Fruit fly (Drosophila melanogaster) whole organism, embryonic: Measurements from ENCODE around the gene mthl14.

Experiments
- Atf-2 ChIP-seq: fragments of 200-800 bp; sonication (Bioruptor generic); optimal IDR thresholded peaks from 2 replicates; lab custom pipeline; 2016; ENCODE audit warnings: missing biosample characterization, missing genetic modification characterization
- C15 ChIP-seq: fragments of 200-800 bp; sonication (Bioruptor generic); IDR thresholded peaks from 3 replicates; pipeline ENCODE4 v1.3.6; 2022; ENCODE audit warnings: missing biosample characterization, missing genetic modification characterization
- CG10267 ChIP-seq: fragments of 200-800 bp; sonication (Bioruptor generic); optimal IDR thresholded peaks from 2 replicates; lab custom pipeline; 2018; ENCODE audit warnings: missing biosample characterization, mild to moderate bottlenecking, missing genetic modification characterization, moderate library complexity
- CG10543 ChIP-seq: fragments of 200-800 bp; sonication (Bioruptor generic); optimal IDR thresholded peaks from 3 replicates; lab custom pipeline; 2017; ENCODE audit warnings: missing biosample characterization, mild to moderate bottlenecking, missing genetic modification characterization, moderate library complexity
- CG11723 ChIP-seq: fragments of 200-800 bp; sonication (Bioruptor generic); optimal IDR thresholded peaks from 2 replicates; lab custom pipeline; 2017; ENCODE audit warnings: missing biosample characterization, mild to moderate bottlenecking, missing genetic modification characterization
- CG13287 ChIP-seq: fragments of 200-800 bp; sonication (Bioruptor generic); IDR thresholded peaks from 2 replicates; pipeline ENCODE4 v1.3.6; 2022; ENCODE audit warnings: missing biosample characterization, missing genetic modification characterization; ENCODE audit not compliant: partially characterized antibody
- CG16813 ChIP-seq: fragments of 200-800 bp; sonication (Bioruptor generic); IDR thresholded peaks from 3 replicates; pipeline ENCODE4 v1.3.6; 2022; ENCODE audit warnings: missing biosample characterization, missing genetic modification characterization; ENCODE audit not compliant: partially characterized antibody
- CG31224 ChIP-seq: fragments of 200-800 bp; sonication (Bioruptor generic); IDR thresholded peaks from 2 replicates; pipeline ENCODE4 v1.3.6; 2022; ENCODE audit warnings: missing biosample characterization, missing genetic modification characterization
- CG42726 ChIP-seq: fragments of 200-800 bp; sonication (Bioruptor generic); IDR thresholded peaks from 2 replicates; pipeline ENCODE4 v1.3.6; 2022; ENCODE audit warnings: missing biosample characterization, missing genetic modification characterization; ENCODE audit not compliant: partially characterized antibody
- CG4328 ChIP-seq: fragments of 200-800 bp; sonication (Bioruptor generic); optimal IDR thresholded peaks from 3 replicates; lab custom pipeline; 2017; ENCODE audit warnings: missing biosample characterization, missing genetic modification reagents, missing genetic modification characterization
- Deaf1 ChIP-seq: fragments of 200-800 bp; optimal IDR thresholded peaks from 3 replicates; lab custom pipeline; 2019; ENCODE audit warnings: missing biosample characterization, mild to moderate bottlenecking, missing genetic modification characterization, moderate library complexity
- Doc2 ChIP-seq: fragments of 200-800 bp; sonication (Bioruptor generic); IDR thresholded peaks from 2 replicates; pipeline ENCODE4 v1.3.6; 2022; ENCODE audit warnings: missing biosample characterization, missing genetic modification characterization
- Eip74EF ChIP-seq, 2 experiments: fragments of 200-800 bp in 1 of 2; fragments of >200 bp in 1 of 2; sonication (Bioruptor generic) in 1 of 2; optimal IDR thresholded peaks; 2 replicates each; lab custom pipeline; 2017 to 2019; ENCODE audit warnings: missing biosample characterization in 2 of 2, missing genetic modification characterization in 2 of 2, mild to moderate bottlenecking in 1 of 2, moderate library complexity in 1 of 2
- Fer3 ChIP-seq: fragments of 200-800 bp; sonication (Bioruptor generic); optimal IDR thresholded peaks from 2 replicates; lab custom pipeline; 2018; ENCODE audit warnings: missing biosample characterization, mild to moderate bottlenecking, missing genetic modification characterization, moderate library complexity
- HHEX ChIP-seq: fragments of 200-800 bp; sonication (Bioruptor generic); optimal IDR thresholded peaks from 3 replicates; lab custom pipeline; 2017; ENCODE audit warnings: missing biosample characterization, mild to moderate bottlenecking, missing genetic modification characterization, missing genetic modification reagents
- HLH4C ChIP-seq: fragments of 200-800 bp; sonication (Bioruptor generic); IDR thresholded peaks from 3 replicates; pipeline ENCODE4 v1.3.6; 2022; ENCODE audit warnings: missing biosample characterization, missing genetic modification characterization; ENCODE audit not compliant: partially characterized antibody
- HmgZ ChIP-seq: fragments of 200-800 bp; sonication (Bioruptor generic); optimal IDR thresholded peaks from 2 replicates; lab custom pipeline; 2018; ENCODE audit warnings: missing biosample characterization, mild to moderate bottlenecking, missing genetic modification characterization
- Hr3 ChIP-seq: fragments of 200-800 bp; sonication (Bioruptor generic); optimal IDR thresholded peaks from 3 replicates; lab custom pipeline; 2016; ENCODE audit warnings: missing biosample characterization, missing genetic modification characterization
- Lhr ChIP-seq: fragments of 200-800 bp; sonication (Bioruptor generic); optimal IDR thresholded peaks from 3 replicates; lab custom pipeline; 2017; ENCODE audit warnings: mild to moderate bottlenecking, missing biosample characterization, missing genetic modification reagents, missing genetic modification characterization
- MBD-R2 ChIP-seq: fragments of 200-800 bp; sonication (Bioruptor generic); IDR thresholded peaks from 2 replicates; pipeline ENCODE4 v1.3.6; 2022; ENCODE audit warnings: missing biosample characterization, missing genetic modification characterization
- Myb ChIP-seq: fragments of 200-800 bp; sonication (Bioruptor generic); optimal IDR thresholded peaks from 2 replicates; lab custom pipeline; 2016; ENCODE audit warnings: missing biosample characterization, missing genetic modification characterization
- NFAT ChIP-seq: fragments of 200-800 bp; sonication (Bioruptor generic); IDR thresholded peaks from 2 replicates; pipeline ENCODE4 v1.3.6; 2022; ENCODE audit warnings: missing biosample characterization, missing genetic modification characterization
- Nf-YB ChIP-seq: fragments of 200-800 bp; sonication (Bioruptor generic); optimal IDR thresholded peaks from 3 replicates; lab custom pipeline; 2019; ENCODE audit warnings: missing biosample characterization, mild to moderate bottlenecking, missing genetic modification characterization, moderate library complexity
- NfI ChIP-seq: fragments of 200-800 bp; sonication (Bioruptor generic); optimal IDR thresholded peaks from 3 replicates; lab custom pipeline; 2018; ENCODE audit warnings: missing biosample characterization, mild to moderate bottlenecking, missing genetic modification characterization, moderate library complexity
- Oli ChIP-seq: fragments of 200-800 bp; sonication (Bioruptor generic); optimal IDR thresholded peaks from 2 replicates; lab custom pipeline; 2018; ENCODE audit warnings: missing biosample characterization, mild to moderate bottlenecking, missing genetic modification characterization, moderate library complexity
- Poxn ChIP-seq: fragments of 200-800 bp; sonication (Bioruptor generic); IDR thresholded peaks from 2 replicates; pipeline ENCODE4 v1.3.6; 2022; ENCODE audit warnings: missing biosample characterization, missing genetic modification characterization
- Sry-β ChIP-seq: fragments of 200-800 bp; sonication (Bioruptor generic); optimal IDR thresholded peaks from 2 replicates; lab custom pipeline; 2018; ENCODE audit warnings: missing biosample characterization, mild to moderate bottlenecking, missing genetic modification characterization, moderate library complexity
- amos ChIP-seq: fragments of 200-800 bp; sonication (Bioruptor generic); IDR thresholded peaks from 2 replicates; pipeline ENCODE4 v1.3.6; 2022; ENCODE audit warnings: missing biosample characterization, missing genetic modification characterization; ENCODE audit not compliant: partially characterized antibody
- ap ChIP-seq: fragments of 200-800 bp; sonication (Bioruptor generic); IDR thresholded peaks from 2 replicates; pipeline ENCODE4 v1.3.6; 2022; ENCODE audit warnings: missing biosample characterization, missing genetic modification characterization
- ase ChIP-seq: fragments of 200-800 bp; sonication (Bioruptor generic); IDR thresholded peaks from 3 replicates; pipeline ENCODE4 v1.3.6; 2022; ENCODE audit warnings: missing biosample characterization, missing genetic modification characterization
- bbx ChIP-seq: fragments of 200-800 bp; sonication (Bioruptor generic); IDR thresholded peaks from 2 replicates; pipeline ENCODE4 v1.3.6; 2022; ENCODE audit warnings: missing biosample characterization, missing genetic modification characterization; ENCODE audit not compliant: partially characterized antibody
- cad ChIP-seq: fragments of >200 bp; optimal IDR thresholded peaks from 2 replicates; lab custom pipeline; 2017; ENCODE audit warnings: missing biosample characterization, missing genetic modification characterization
- corto ChIP-seq: fragments of 200-800 bp; sonication (Bioruptor generic); optimal IDR thresholded peaks from 2 replicates; lab custom pipeline; 2016; ENCODE audit warnings: missing biosample characterization, mild to moderate bottlenecking, missing genetic modification characterization, moderate library complexity
- croc ChIP-seq: fragments of 200-800 bp; sonication (Bioruptor generic); conservative IDR thresholded peaks from 3 replicates; pipeline ENCODE4 v1.3.6; 2022; ENCODE audit warnings: missing biosample characterization, missing genetic modification characterization
- dimm ChIP-seq: fragments of 200-800 bp; sonication (Bioruptor generic); IDR thresholded peaks from 2 replicates; pipeline ENCODE4 v1.3.6; 2022; ENCODE audit warnings: missing biosample characterization, missing genetic modification characterization
- ems ChIP-seq: fragments of 200-800 bp; sonication (Bioruptor generic); optimal IDR thresholded peaks from 3 replicates; lab custom pipeline; 2016; ENCODE audit warnings: missing biosample characterization, missing genetic modification characterization
- fd102C ChIP-seq: fragments of 200-800 bp; sonication (Bioruptor generic); optimal IDR thresholded peaks from 2 replicates; lab custom pipeline; 2018; ENCODE audit warnings: missing biosample characterization, mild to moderate bottlenecking, missing genetic modification characterization, moderate library complexity
- fru ChIP-seq: fragments of >200 bp; optimal IDR thresholded peaks from 2 replicates; lab custom pipeline; 2017
- ftz-f1 ChIP-seq: fragments of 200-800 bp; sonication (Bioruptor generic); optimal IDR thresholded peaks from 2 replicates; lab custom pipeline; 2016; ENCODE audit warnings: missing biosample characterization, missing genetic modification characterization
- fu2 ChIP-seq: fragments of 200-800 bp; sonication (Bioruptor generic); optimal IDR thresholded peaks from 2 replicates; lab custom pipeline; 2016; ENCODE audit warnings: missing biosample characterization, missing genetic modification characterization
- jigr1 ChIP-seq: fragments of 200-800 bp; sonication (Bioruptor generic); IDR thresholded peaks from 3 replicates; pipeline ENCODE4 v1.3.6; 2022; ENCODE audit warnings: missing biosample characterization, missing genetic modification characterization
- nerfin-2 ChIP-seq: fragments of 200-800 bp; sonication (Bioruptor generic); IDR thresholded peaks from 2 replicates; pipeline ENCODE4 v1.3.6; 2022; ENCODE audit warnings: missing biosample characterization, missing genetic modification characterization; ENCODE audit not compliant: partially characterized antibody
- nom ChIP-seq: fragments of 200-800 bp; sonication (Bioruptor generic); optimal IDR thresholded peaks from 2 replicates; lab custom pipeline; 2017; ENCODE audit warnings: missing biosample characterization, missing genetic modification characterization, mild to moderate bottlenecking, moderate library complexity, missing genetic modification reagents
- psq ChIP-seq: fragments of 200-800 bp; sonication (Bioruptor generic); optimal IDR thresholded peaks from 2 replicates; lab custom pipeline; 2017; ENCODE audit warnings: missing biosample characterization, missing genetic modification characterization
- row ChIP-seq: fragments of 200-800 bp; sonication (Bioruptor generic); IDR thresholded peaks from 3 replicates; pipeline ENCODE4 v1.3.6; 2022; ENCODE audit warnings: missing biosample characterization, missing genetic modification characterization
- slbo ChIP-seq: fragments of 200-800 bp; sonication (Bioruptor generic); IDR thresholded peaks from 2 replicates; pipeline ENCODE4 v1.3.6; 2022; ENCODE audit warnings: missing biosample characterization, missing genetic modification characterization
- sr ChIP-seq: fragments of 200-800 bp; sonication (Bioruptor generic); IDR thresholded peaks from 3 replicates; pipeline ENCODE4 v1.3.6; 2022; ENCODE audit warnings: missing biosample characterization, missing genetic modification characterization
- sug ChIP-seq: fragments of 200-800 bp; optimal IDR thresholded peaks from 2 replicates; lab custom pipeline; 2019; ENCODE audit warnings: missing biosample characterization, mild to moderate bottlenecking, missing genetic modification characterization, moderate library complexity
- trh ChIP-seq: fragments of 200-800 bp; sonication (Bioruptor generic); optimal IDR thresholded peaks from 2 replicates; lab custom pipeline; 2016; ENCODE audit warnings: missing biosample characterization, missing genetic modification characterization
- vfl ChIP-seq: fragments of 200-800 bp; sonication (Bioruptor generic); optimal IDR thresholded peaks from 2 replicates; lab custom pipeline; 2016; ENCODE audit warnings: missing biosample characterization, missing genetic modification characterization
- vnd ChIP-seq: fragments of 200-800 bp; sonication (Bioruptor generic); IDR thresholded peaks from 3 replicates; pipeline ENCODE4 v1.3.6; 2022; ENCODE audit warnings: missing biosample characterization, missing genetic modification characterization; ENCODE audit not compliant: partially characterized antibody

Gene mthl14

DNA sequence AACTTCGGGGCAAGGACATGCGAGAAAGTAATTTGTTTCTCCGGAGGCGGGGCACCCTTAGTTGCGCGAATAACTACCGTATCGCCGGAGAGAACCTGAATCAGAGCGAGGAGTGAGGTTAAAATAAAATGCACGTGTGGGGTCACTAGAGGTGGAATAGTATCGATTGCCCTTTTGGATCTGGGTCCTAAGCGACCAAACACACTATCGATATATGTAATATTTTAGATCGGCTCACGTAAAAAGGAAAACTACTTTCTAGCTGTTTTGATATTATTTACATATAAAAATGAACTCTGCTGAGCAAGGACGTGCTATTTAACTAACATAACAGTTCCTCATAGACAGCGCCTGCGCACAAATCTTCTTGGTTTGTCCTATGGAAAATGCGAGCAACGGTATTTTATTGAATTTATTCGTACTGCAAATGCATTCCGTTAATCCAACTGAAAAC lies 15.5 kb downstream of the mthl14 start (continued):
- no peak for TF ChIP-seq corto (GFP tag; lab: Kevin White, UChicago)
- peak; percentile 78; the same call in 1 of the 2 replicates for TF ChIP-seq CG42726 (GFP tag; lab: Robert Waterston, UW)
- no peak for TF ChIP-seq Deaf1 (tag; lab: Kevin White, UChicago)
- TF ChIP-seq bbx (GFP tag; lab: Robert Waterston, UW) = peak; percentile 92
- no peak for TF ChIP-seq ase (GFP tag; lab: Robert Waterston, UW)
- no peak for TF ChIP-seq Poxn (GFP tag; lab: Robert Waterston, UW)
- no peak for TF ChIP-seq slbo (GFP tag; lab: Robert Waterston, UW)
- no peak for TF ChIP-seq Sry-β (GFP tag; lab: Kevin White, UChicago)
- no peak for TF ChIP-seq ems
- TF ChIP-seq HHEX (GFP tag; lab: Kevin White, UChicago) = no peak
- no peak; the same call in 2 of the 3 replicates for TF ChIP-seq row
- TF ChIP-seq trh (GFP tag; lab: Kevin White, UChicago) = no peak
- peak; percentile 89 for TF ChIP-seq amos (GFP tag; lab: Robert Waterston, UW)
- TF ChIP-seq CG13287 (GFP tag; lab: Robert Waterston, UW) = peak; percentile 90
- no peak for TF ChIP-seq Eip74EF (GFP tag; optimal IDR thresholded peaks at IDR 0.05; lab: Kevin White, UChicago)
- no peak for TF ChIP-seq Nf-YB (GFP tag; lab: Kevin White, UChicago)
- TF ChIP-seq fd102C (GFP tag; lab: Kevin White, UChicago) = no peak
- TF ChIP-seq Myb (GFP tag; lab: Kevin White, UChicago) = peak; percentile 2
- TF ChIP-seq ftz-f1 (GFP tag; lab: Kevin White, UChicago) = peak; percentile 29
- no peak for TF ChIP-seq CG4328 (GFP tag; lab: Kevin White, UChicago)
- TF ChIP-seq vnd (GFP tag; lab: Robert Waterston, UW) = peak; percentile 81
- TF ChIP-seq fru = no peak
- no peak for TF ChIP-seq fu2 (GFP tag; lab: Kevin White, UChicago)
- TF ChIP-seq ap (GFP tag; lab: Robert Waterston, UW) = no peak
- peak; percentile 93 for TF ChIP-seq sug (tag; lab: Kevin White, UChicago)
- no peak for TF ChIP-seq Atf-2 (GFP tag; lab: Kevin White, UChicago)
- no peak for TF ChIP-seq Hr3 (GFP tag; lab: Kevin White, UChicago)
- no peak for TF ChIP-seq NfI (GFP tag; lab: Kevin White, UChicago)
- TF ChIP-seq CG16813 (GFP tag; lab: Robert Waterston, UW) = peak; percentile 78
- TF ChIP-seq Doc2 (GFP tag; lab: Robert Waterston, UW) = no peak
- TF ChIP-seq dimm (GFP tag; lab: Robert Waterston, UW) = no peak
- no peak for TF ChIP-seq Oli (tag; lab: Kevin White, UChicago)
- peak; percentile 9 for TF ChIP-seq HmgZ (tag; lab: Kevin White, UChicago)
- no peak for TF ChIP-seq Fer3
- TF ChIP-seq HLH4C (GFP tag; lab: Robert Waterston, UW) = peak; percentile 70
- TF ChIP-seq NFAT = no peak
- peak; percentile 51; the same call in 1 of the 2 replicates for TF ChIP-seq MBD-R2 (GFP tag; lab: Robert Waterston, UW)
- TF ChIP-seq jigr1 (GFP tag; lab: Robert Waterston, UW) = no peak
- no peak for TF ChIP-seq C15
- TF ChIP-seq nom (GFP tag; lab: Kevin White, UChicago) = no peak
- TF ChIP-seq nerfin-2 (GFP tag; lab: Robert Waterston, UW) = peak; percentile 75
- TF ChIP-seq CG11723 (GFP tag; lab: Kevin White, UChicago) = no peak
- TF ChIP-seq psq (GFP tag; lab: Kevin White, UChicago) = no peak
- no peak for TF ChIP-seq Lhr (GFP tag; lab: Kevin White, UChicago)
- no peak for TF ChIP-seq vfl (GFP tag; lab: Kevin White, UChicago)
- TF ChIP-seq CG10267 (tag; lab: Kevin White, UChicago) = no peak
- no peak for TF ChIP-seq cad
- TF ChIP-seq CG10543 (GFP tag; lab: Kevin White, UChicago) = no peak
- no peak for TF ChIP-seq CG31224 (GFP tag; lab: Robert Waterston, UW)
- TF ChIP-seq sr = no peak
- TF ChIP-seq croc (GFP tag; lab: Robert Waterston, UW) = no peak
